Fruit fly (Drosophila melanogaster) whole organism, embryonic: Measurements from ENCODE around the gene CG16710.
A peak's percentile ranks its signal among the peaks of the same experiment; 100 is the strongest.

Experiments used
- Awh ChIP-seq: fragments of 200-800 bp; sonication (Bioruptor generic); IDR thresholded peaks from 2 replicates; pipeline ENCODE4, ENCODE4 v1.3.6; 2022; ENCODE audit warnings: missing biosample characterization, missing genetic modification characterization
- B-H1 ChIP-seq: fragments of 200-800 bp; sonication (Bioruptor generic); IDR thresholded peaks from 3 replicates; pipeline ENCODE4 v1.3.6; 2022; ENCODE audit warnings: missing biosample characterization, missing genetic modification characterization
- CG10431 ChIP-seq: fragments of 200-800 bp; sonication (Bioruptor generic); optimal IDR thresholded peaks from 3 replicates; lab custom pipeline; 2018; ENCODE audit warnings: missing biosample characterization, mild to moderate bottlenecking, missing genetic modification characterization
- CG14014 ChIP-seq: fragments of 200-800 bp; sonication (Bioruptor generic); IDR thresholded peaks from 2 replicates; pipeline ENCODE4 v1.3.6; 2022; ENCODE audit warnings: missing biosample characterization, missing genetic modification characterization
- CG14050 ChIP-seq: fragments of 200-800 bp; sonication (Bioruptor generic); IDR thresholded peaks from 3 replicates; pipeline ENCODE4 v1.3.6; 2022; ENCODE audit warnings: missing biosample characterization, missing genetic modification characterization
- CG14667 ChIP-seq: fragments of 200-800 bp; sonication (Bioruptor generic); IDR thresholded peaks from 2 replicates; pipeline ENCODE4 v1.3.6; 2022; ENCODE audit warnings: missing biosample characterization, missing genetic modification characterization
- CG15269 ChIP-seq: fragments of 200-800 bp; sonication (Bioruptor generic); optimal IDR thresholded peaks from 2 replicates; lab custom pipeline; 2018; ENCODE audit warnings: missing biosample characterization, mild to moderate bottlenecking, missing genetic modification characterization, moderate library complexity
- CG16815 ChIP-seq: fragments of 200-800 bp; sonication (Bioruptor generic); optimal IDR thresholded peaks from 3 replicates; lab custom pipeline; 2017; ENCODE audit warnings: missing biosample characterization, mild to moderate bottlenecking, missing genetic modification characterization
- CG17328 ChIP-seq: fragments of 200-800 bp; sonication (Bioruptor generic); IDR thresholded peaks from 2 replicates; pipeline ENCODE4 v1.3.6; 2022; ENCODE audit warnings: missing biosample characterization, missing genetic modification characterization
- CG17385 ChIP-seq: fragments of 200-800 bp; sonication (Bioruptor generic); optimal IDR thresholded peaks from 3 replicates; lab custom pipeline; 2018; ENCODE audit warnings: missing biosample characterization, mild to moderate bottlenecking, missing genetic modification characterization
- CG18476 ChIP-seq: fragments of 200-800 bp; sonication (Bioruptor generic); optimal IDR thresholded peaks from 2 replicates; lab custom pipeline; 2016; ENCODE audit warnings: missing biosample characterization, mild to moderate bottlenecking, missing genetic modification characterization
- CG2678 ChIP-seq: fragments of 200-800 bp; sonication (Bioruptor generic); optimal IDR thresholded peaks from 3 replicates; lab custom pipeline; 2019; ENCODE audit warnings: missing biosample characterization, mild to moderate bottlenecking, missing genetic modification characterization, moderate library complexity
- CG31441 ChIP-seq: fragments of 200-800 bp; sonication (Bioruptor generic); IDR thresholded peaks from 2 replicates; pipeline ENCODE4 v1.3.6; 2022; ENCODE audit warnings: missing biosample characterization, missing genetic modification characterization
- CG3838 ChIP-seq: fragments of 200-800 bp; sonication (Bioruptor generic); optimal IDR thresholded peaks from 3 replicates; lab custom pipeline; 2016; ENCODE audit warnings: missing biosample characterization, missing genetic modification characterization
- CG3995 ChIP-seq: fragments of 200-800 bp; sonication (Bioruptor generic); optimal IDR thresholded peaks from 3 replicates; lab custom pipeline; 2016; ENCODE audit warnings: missing biosample characterization, missing genetic modification characterization
- CG4404 ChIP-seq: fragments of 200-800 bp; sonication (Bioruptor generic); IDR thresholded peaks from 2 replicates; pipeline ENCODE4 v1.3.6; 2022; ENCODE audit warnings: missing biosample characterization, missing genetic modification characterization
- CG7556 ChIP-seq: fragments of 200-800 bp; sonication (Bioruptor generic); optimal IDR thresholded peaks from 2 replicates; lab custom pipeline; 2017; ENCODE audit warnings: missing biosample characterization, mild to moderate bottlenecking, missing genetic modification characterization
- CG7987 ChIP-seq: fragments of 200-800 bp; sonication (Bioruptor generic); optimal IDR thresholded peaks from 2 replicates; lab custom pipeline; 2018; ENCODE audit warnings: missing biosample characterization, mild to moderate bottlenecking, missing genetic modification characterization, moderate library complexity
- CG8089 ChIP-seq: fragments of 200-800 bp; sonication (Bioruptor generic); optimal IDR thresholded peaks from 3 replicates; lab custom pipeline; 2016; ENCODE audit warnings: missing biosample characterization, missing genetic modification characterization
- CG8281 ChIP-seq: fragments of 200-800 bp; sonication (Bioruptor generic); optimal IDR thresholded peaks from 2 replicates; lab custom pipeline; 2018; ENCODE audit warnings: missing biosample characterization, mild to moderate bottlenecking, missing genetic modification characterization, moderate library complexity
- CG9215 ChIP-seq: fragments of 200-800 bp; sonication (Bioruptor generic); IDR thresholded peaks from 2 replicates; pipeline ENCODE4 v1.3.6; 2022; ENCODE audit warnings: missing biosample characterization, missing genetic modification characterization
- CG9609 ChIP-seq: fragments of 200-800 bp; sonication (Bioruptor generic); optimal IDR thresholded peaks from 3 replicates; lab custom pipeline; 2016; ENCODE audit warnings: missing biosample characterization, missing genetic modification characterization
- CG9797 ChIP-seq: fragments of 200-800 bp; sonication (Bioruptor generic); optimal IDR thresholded peaks from 3 replicates; lab custom pipeline; 2018; ENCODE audit warnings: missing biosample characterization, mild to moderate bottlenecking, missing genetic modification characterization
- CkIIα-i1 ChIP-seq: fragments of 200-800 bp; sonication (Bioruptor generic); IDR thresholded peaks from 2 replicates; pipeline ENCODE4 v1.3.6; 2022; ENCODE audit warnings: missing biosample characterization, missing genetic modification characterization
- Dfd ChIP-seq, 2 experiments: fragments of >200 bp; optimal IDR thresholded peaks; 2 replicates each; lab custom pipeline; 2017; ENCODE audit warnings: missing biosample characterization in 2 of 2, missing genetic modification characterization in 2 of 2
- E2f2 ChIP-seq: fragments of 200-800 bp; sonication (Bioruptor generic); IDR thresholded peaks from 2 replicates; pipeline ENCODE4 v1.3.6; 2022; ENCODE audit warnings: missing biosample characterization, missing genetic modification characterization
- HLH54F ChIP-seq: fragments of 200-800 bp; sonication (Bioruptor generic); optimal IDR thresholded peaks from 3 replicates; lab custom pipeline; 2016; ENCODE audit warnings: missing biosample characterization, missing genetic modification characterization
- Hr51 ChIP-seq, 2 experiments: fragments of 200-800 bp; sonication (Bioruptor generic); optimal IDR thresholded peaks; 2 replicates in 1 of 2; 3 replicates in 1 of 2; lab custom pipeline; 2016 to 2018; ENCODE audit warnings: missing biosample characterization in 2 of 2, missing genetic modification characterization in 2 of 2, mild to moderate bottlenecking in 1 of 2, moderate library complexity in 1 of 2
- Ptx1 ChIP-seq: fragments of 200-800 bp; sonication (Bioruptor generic); IDR thresholded peaks from 2 replicates; pipeline ENCODE4 v1.3.6; 2022; ENCODE audit warnings: missing biosample characterization, missing genetic modification characterization
- Trl ChIP-seq, 3 experiments: fragments of >200 bp in 2 of 3; fragments of 200-800 bp in 1 of 3; sonication (Bioruptor generic) in 1 of 3; optimal IDR thresholded peaks; 2 replicates in 1 of 3; 3 replicates in 2 of 3; lab custom pipeline; 2016 to 2017; ENCODE audit warnings: missing biosample characterization in 1 of 3, missing genetic modification characterization in 1 of 3
- Usf ChIP-seq: fragments of 200-800 bp; sonication (Bioruptor generic); optimal IDR thresholded peaks from 2 replicates; lab custom pipeline; 2017; ENCODE audit warnings: missing genotype, missing biosample characterization, missing genetic modification characterization
- Xrp1 ChIP-seq: fragments of 200-800 bp; sonication (Bioruptor generic); IDR thresholded peaks from 2 replicates; pipeline ENCODE4 v1.3.6; 2022; ENCODE audit warnings: missing biosample characterization, missing genetic modification characterization
- ab ChIP-seq: fragments of 200-800 bp; sonication (Bioruptor generic); optimal IDR thresholded peaks from 2 replicates; lab custom pipeline; 2016; ENCODE audit warnings: missing biosample characterization, missing genetic modification characterization
- disco-r ChIP-seq: fragments of 200-800 bp; sonication (Bioruptor generic); optimal IDR thresholded peaks from 2 replicates; lab custom pipeline; 2016; ENCODE audit warnings: missing biosample characterization, missing genetic modification characterization
- esg ChIP-seq: fragments of 200-800 bp; sonication (Bioruptor generic); conservative IDR thresholded peaks from 2 replicates; pipeline ENCODE4 v1.3.6; 2022; ENCODE audit warnings: missing biosample characterization, missing genetic modification characterization
- grau ChIP-seq: fragments of 200-800 bp; optimal IDR thresholded peaks from 3 replicates; lab custom pipeline; 2019; ENCODE audit warnings: missing biosample characterization, mild to moderate bottlenecking, missing genetic modification characterization, moderate library complexity
- gt ChIP-seq: fragments of 200-800 bp; sonication (Bioruptor generic); IDR thresholded peaks from 2 replicates; pipeline ENCODE4 v1.3.6; 2022; ENCODE audit warnings: missing biosample characterization, missing genetic modification characterization
- jigr1 ChIP-seq: fragments of 200-800 bp; sonication (Bioruptor generic); IDR thresholded peaks from 3 replicates; pipeline ENCODE4 v1.3.6; 2022; ENCODE audit warnings: missing biosample characterization, missing genetic modification characterization
- nerfin-1 ChIP-seq: fragments of 200-800 bp; sonication (Bioruptor generic); optimal IDR thresholded peaks from 3 replicates; lab custom pipeline; 2019; ENCODE audit warnings: missing biosample characterization, mild to moderate bottlenecking, missing genetic modification characterization, moderate library complexity
- nerfin-2 ChIP-seq: fragments of 200-800 bp; sonication (Bioruptor generic); IDR thresholded peaks from 2 replicates; pipeline ENCODE4 v1.3.6; 2022; ENCODE audit warnings: missing biosample characterization, missing genetic modification characterization; ENCODE audit not compliant: partially characterized antibody
- pros ChIP-seq: fragments of 200-800 bp; sonication (Bioruptor generic); optimal IDR thresholded peaks from 3 replicates; lab custom pipeline; 2019; ENCODE audit warnings: missing biosample characterization, mild to moderate bottlenecking, missing genetic modification characterization, moderate library complexity
- salm ChIP-seq: fragments of 200-800 bp; sonication (Bioruptor generic); optimal IDR thresholded peaks from 2 replicates; lab custom pipeline; 2018; ENCODE audit warnings: missing biosample characterization, mild to moderate bottlenecking, missing genetic modification characterization
- sens-2 ChIP-seq: fragments of 200-800 bp; sonication (Bioruptor generic); IDR thresholded peaks from 2 replicates; pipeline ENCODE4 v1.3.6; 2022; ENCODE audit warnings: missing biosample characterization, missing genetic modification characterization
- seq ChIP-seq: fragments of 200-800 bp; sonication (Bioruptor generic); IDR thresholded peaks from 2 replicates; pipeline ENCODE4 v1.3.6; 2022; ENCODE audit warnings: missing biosample characterization, missing genetic modification characterization
- sqz ChIP-seq: fragments of 200-800 bp; sonication (Bioruptor generic); optimal IDR thresholded peaks from 3 replicates; lab custom pipeline; 2018; ENCODE audit warnings: missing biosample characterization, mild to moderate bottlenecking, missing genetic modification characterization
- sr ChIP-seq: fragments of 200-800 bp; sonication (Bioruptor generic); IDR thresholded peaks from 3 replicates; pipeline ENCODE4 v1.3.6; 2022; ENCODE audit warnings: missing biosample characterization, missing genetic modification characterization
- trh ChIP-seq: fragments of 200-800 bp; sonication (Bioruptor generic); optimal IDR thresholded peaks from 2 replicates; lab custom pipeline; 2016; ENCODE audit warnings: missing biosample characterization, missing genetic modification characterization
- wdn ChIP-seq: fragments of 200-800 bp; sonication (Bioruptor generic); IDR thresholded peaks from 2 replicates; pipeline ENCODE4 v1.3.6; 2022; ENCODE audit warnings: missing biosample characterization, missing genetic modification characterization
- wek ChIP-seq: fragments of 200-800 bp; sonication (Bioruptor generic); optimal IDR thresholded peaks from 3 replicates; lab custom pipeline; 2018; ENCODE audit warnings: missing biosample characterization, mild to moderate bottlenecking, missing genetic modification characterization, moderate library complexity
- wor ChIP-seq: fragments of 200-800 bp; sonication (Bioruptor generic); IDR thresholded peaks from 2 replicates; pipeline ENCODE4 v1.3.6; 2022; ENCODE audit warnings: missing biosample characterization, missing genetic modification characterization

CG16710 gene

DNA sequence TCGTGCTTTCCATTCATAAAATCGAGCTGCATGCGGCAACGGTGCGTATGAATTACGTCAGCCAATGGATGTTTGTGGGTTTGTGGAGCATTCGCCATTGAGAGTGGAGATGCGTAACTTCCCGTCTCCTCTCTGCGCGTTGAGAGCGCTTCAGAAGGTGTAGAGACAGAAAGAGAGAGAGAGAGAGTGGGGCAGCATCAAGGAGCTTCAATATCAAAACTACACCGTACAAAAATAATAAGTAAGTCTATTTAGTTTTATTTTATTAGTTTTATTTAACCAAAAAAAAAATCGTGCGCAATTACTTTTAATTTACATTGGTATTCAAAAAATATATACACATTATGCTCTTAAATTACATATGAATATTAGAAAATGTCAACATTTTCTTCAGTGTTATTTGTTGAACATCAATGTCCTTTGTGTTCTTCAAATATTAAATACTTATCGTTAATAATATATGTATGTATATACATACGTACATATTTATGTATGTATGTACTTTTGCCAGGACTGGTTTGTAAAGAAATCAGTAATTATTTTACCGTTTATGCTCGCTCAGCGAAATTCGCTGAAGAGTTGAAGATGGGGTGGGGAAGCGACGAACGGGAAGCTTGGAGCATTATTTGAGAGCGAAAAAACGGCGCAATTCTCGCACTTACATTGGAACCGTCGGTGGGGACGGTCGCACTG is 40.5 kb downstream of the CG16710 start, which contains the start of gene CG10365 (continued):
- peak; percentile 57 for TF ChIP-seq wor (GFP tag; lab: Robert Waterston, UW)
- TF ChIP-seq Dfd (GFP tag; optimal IDR thresholded peaks at IDR 0.05; lab: Kevin White, UChicago) = no peak
- no peak for TF ChIP-seq HLH54F (GFP tag; lab: Kevin White, UChicago)
- peak; percentile 6 for TF ChIP-seq CG3838 (GFP tag; lab: Kevin White, UChicago)
- TF ChIP-seq trh (GFP tag; lab: Kevin White, UChicago) = peak; percentile 34
- TF ChIP-seq disco-r = no peak
- peak in 1 of 2 experiments; percentile 97 for TF ChIP-seq Hr51 (GFP tag; optimal IDR thresholded peaks at IDR 0.05; lab: Kevin White, UChicago)
- no peak for TF ChIP-seq CG9797 (GFP tag; lab: Kevin White, UChicago)
- peak; percentile 86 for TF ChIP-seq Xrp1 (GFP tag; lab: Robert Waterston, UW)
- peak; percentile 92 for TF ChIP-seq Ptx1 (GFP tag; lab: Robert Waterston, UW)
- TF ChIP-seq CG14667 (GFP tag; lab: Robert Waterston, UW) = peak; percentile 62
- peak; percentile 95 for TF ChIP-seq CG15269 (tag; lab: Kevin White, UChicago)
- peak; percentile 85 for TF ChIP-seq CG17328 (GFP tag; lab: Robert Waterston, UW)
- peak; percentile 83 for TF ChIP-seq salm
- peak; percentile 25 for TF ChIP-seq Usf (GFP tag; lab: Kevin White, UChicago)
- peak; percentile 70; the same call in 2 of the 3 replicates for TF ChIP-seq CG14050 (GFP tag; lab: Robert Waterston, UW)
- TF ChIP-seq CG17385 (GFP tag; lab: Kevin White, UChicago) = peak; percentile 84
- TF ChIP-seq CG3995 = no peak
- 0 out of 3 replicates have a peak, but pooled peaks have one; percentile 22 for TF ChIP-seq sr (GFP tag; lab: Robert Waterston, UW)
- TF ChIP-seq pros (GFP tag; lab: Kevin White, UChicago) = no peak
- TF ChIP-seq wek (GFP tag; lab: Kevin White, UChicago) = no peak
- TF ChIP-seq CkIIα-i1 (GFP tag; lab: Robert Waterston, UW) = no peak
- peak; percentile 96 for TF ChIP-seq CG2678 (tag; lab: Kevin White, UChicago)
- no peak for TF ChIP-seq CG10431 (GFP tag; lab: Kevin White, UChicago)
- no peak for TF ChIP-seq CG8089 (GFP tag; lab: Kevin White, UChicago)
- TF ChIP-seq sqz (GFP tag; lab: Kevin White, UChicago) = peak; percentile 52
- 0 out of 2 replicates have a peak, but pooled peaks have one; percentile 34 for TF ChIP-seq CG4404 (GFP tag; lab: Robert Waterston, UW)
- TF ChIP-seq CG7987 (GFP tag; lab: Kevin White, UChicago) = no peak
- TF ChIP-seq sens-2 = no peak
- TF ChIP-seq nerfin-1 (tag; lab: Kevin White, UChicago) = peak; percentile 80
- no peak for TF ChIP-seq gt (GFP tag; lab: Robert Waterston, UW)
- TF ChIP-seq nerfin-2 = no peak
- TF ChIP-seq CG16815 (GFP tag; lab: Kevin White, UChicago) = peak; percentile 45
- TF ChIP-seq esg = peak; percentile 86
- TF ChIP-seq jigr1 (GFP tag; lab: Robert Waterston, UW) = no peak
- peak; percentile 96 for TF ChIP-seq CG7556
- TF ChIP-seq seq (GFP tag; lab: Robert Waterston, UW) = peak; percentile 67
- TF ChIP-seq CG14014 (GFP tag; lab: Robert Waterston, UW) = peak; percentile 92
- peak; percentile 78 to 89 for TF ChIP-seq Trl (optimal IDR thresholded peaks at IDR 0.05; lab: Kevin White, UChicago)
- no peak for TF ChIP-seq Trl (GFP tag; optimal IDR thresholded peaks at IDR 0.05; lab: Kevin White, UChicago)
- TF ChIP-seq E2f2 (GFP tag; lab: Robert Waterston, UW) = peak; percentile 56; the same call in 1 of the 2 replicates
- peak; percentile 70 for TF ChIP-seq wdn (GFP tag; lab: Robert Waterston, UW)
- no peak for TF ChIP-seq CG9609 (GFP tag; lab: Kevin White, UChicago)
- TF ChIP-seq Awh (GFP tag; lab: Robert Waterston, UW) = peak; percentile 61; the same call in 1 of the 2 replicates
- peak; percentile 93 for TF ChIP-seq CG31441 (GFP tag; lab: Robert Waterston, UW)
- TF ChIP-seq B-H1 (GFP tag; lab: Robert Waterston, UW) = peak; percentile 77
- peak; percentile 86 for TF ChIP-seq grau
- peak; percentile 81 for TF ChIP-seq CG9215 (GFP tag; lab: Robert Waterston, UW)
- peak; percentile 64 for TF ChIP-seq CG8281 (tag; lab: Kevin White, UChicago)
- no peak for TF ChIP-seq ab
- peak; percentile 58 for TF ChIP-seq CG18476 (GFP tag; lab: Kevin White, UChicago)
